Worm (Caenorhabditis elegans) whole organism, young adult: Measurements from ENCODE around the gene C18G1.7.

ENCODE experiments used
- B0336.3 ChIP-seq: fragments of 200-800 bp; sonication (Bioruptor generic); IDR thresholded peaks from 2 replicates; pipeline ENCODE4 v1.3.6; 2022; ENCODE audit warnings: missing genetic modification characterization, missing compliant biosample characterization
- C06A6.2 ChIP-seq: fragments of 200-800 bp; sonication (Bioruptor generic); conservative IDR thresholded peaks from 2 replicates; pipeline ENCODE4 v1.3.6; 2022; ENCODE audit warnings: missing genetic modification characterization, missing compliant biosample characterization
- C17E4.6 ChIP-seq: fragments of 200-800 bp; sonication (Bioruptor generic); IDR thresholded peaks from 2 replicates; pipeline ENCODE4 v1.3.6; 2022; ENCODE audit warnings: missing genetic modification reagents, missing genetic modification characterization, missing compliant biosample characterization
- D2030.7 ChIP-seq: fragments of 200-800 bp; sonication (Bioruptor generic); IDR thresholded peaks from 2 replicates; pipeline ENCODE4 v1.3.6; 2022; ENCODE audit warnings: missing genetic modification reagents, missing genetic modification characterization, missing compliant biosample characterization
- F33H1.4 ChIP-seq: fragments of 200-800 bp; sonication (Bioruptor generic); IDR thresholded peaks from 2 replicates; pipeline ENCODE4 v1.3.6; 2022; ENCODE audit warnings: missing genetic modification reagents, missing genetic modification characterization, missing compliant biosample characterization
- F37B4.10 ChIP-seq: fragments of 200-800 bp; sonication (Bioruptor generic); IDR thresholded peaks from 2 replicates; pipeline ENCODE4 v1.3.6; 2022; ENCODE audit warnings: missing genetic modification characterization, missing compliant biosample characterization
- F55B11.4 ChIP-seq: sonication (generic microtip); optimal IDR thresholded peaks from 2 replicates; lab custom pipeline; 2016; ENCODE audit warnings: missing compliant biosample characterization, missing genetic modification characterization, borderline replicate concordance; ENCODE audit not compliant: insufficient read depth
- Y53G8AR.9 ChIP-seq: fragments of 200-800 bp; sonication (Bioruptor generic); conservative IDR thresholded peaks from 2 replicates; pipeline ENCODE4 v1.3.6; 2022; ENCODE audit warnings: missing genetic modification reagents, missing genetic modification characterization, missing compliant biosample characterization
- Y56A3A.18 ChIP-seq: fragments of 200-800 bp; sonication (Bioruptor generic); IDR thresholded peaks from 2 replicates; pipeline ENCODE4 v1.3.6; 2022; ENCODE audit warnings: missing genetic modification reagents, missing genetic modification characterization, missing compliant biosample characterization
- Y67H2A.10 ChIP-seq: fragments of 200-800 bp; sonication (Bioruptor generic); conservative IDR thresholded peaks from 2 replicates; pipeline ENCODE4 v1.3.6; 2022; ENCODE audit warnings: missing genetic modification reagents, missing genetic modification characterization, missing compliant biosample characterization
- Y95B8A.8 ChIP-seq: fragments of 200-800 bp; sonication (Bioruptor generic); IDR thresholded peaks from 2 replicates; pipeline ENCODE4 v1.3.6; 2022; ENCODE audit warnings: missing genetic modification reagents, missing genetic modification characterization, missing compliant biosample characterization
- ZK185.1 ChIP-seq: sonication (generic microtip); optimal IDR thresholded peaks from 2 replicates; lab custom pipeline; 2016; ENCODE audit warnings: mild to moderate bottlenecking, missing genetic modification characterization, missing compliant biosample characterization; ENCODE audit not compliant: poor library complexity, severe bottlenecking
- aptf-3 ChIP-seq: fragments of 200-800 bp; sonication (Bioruptor generic); IDR thresholded peaks from 2 replicates; pipeline ENCODE4 v1.3.6; 2022; ENCODE audit warnings: missing genetic modification characterization, missing compliant biosample characterization
- attf-5 ChIP-seq: fragments of 200-800 bp; sonication (Bioruptor generic); optimal IDR thresholded peaks from 2 replicates; lab custom pipeline; 2018; ENCODE audit warnings: mild to moderate bottlenecking, missing genetic modification characterization, missing compliant biosample characterization
- cebp-1 ChIP-seq, 2 experiments: fragments of 200-800 bp in 1 of 2; sonication (Bioruptor generic) in 1 of 2; sonication (generic microtip) in 1 of 2; IDR thresholded peaks in 1 of 2; optimal IDR thresholded peaks in 1 of 2; 2 replicates each; pipeline versions ENCODE4 v1.3.6 to Lab custom; 2017 to 2022; ENCODE audit warnings: missing compliant biosample characterization in 2 of 2, missing genetic modification characterization in 2 of 2, mild to moderate bottlenecking in 1 of 2, missing genetic modification reagents in 1 of 2, moderate library complexity in 1 of 2
- cebp-2 ChIP-seq: fragments of 200-800 bp; sonication (Bioruptor generic); IDR thresholded peaks from 2 replicates; pipeline ENCODE4 v1.3.6; 2022; ENCODE audit warnings: missing genetic modification characterization, missing compliant biosample characterization
- dpl-1 ChIP-seq: fragments of 150-350 bp; optimal IDR thresholded peaks from 2 replicates; lab custom pipeline; 2014; ENCODE audit warnings: missing biosample characterization, missing genetic modification reagents, missing genetic modification characterization
- egl-18 ChIP-seq: fragments of 200-800 bp; sonication (Bioruptor generic); IDR thresholded peaks from 2 replicates; pipeline ENCODE4 v1.3.6; 2022; ENCODE audit warnings: missing genetic modification reagents, missing genetic modification characterization, missing compliant biosample characterization
- egrh-3 ChIP-seq: fragments of 200-800 bp; sonication (Bioruptor generic); IDR thresholded peaks from 2 replicates; pipeline ENCODE4 v1.3.6; 2022; ENCODE audit warnings: missing genetic modification reagents, missing genetic modification characterization, missing compliant biosample characterization
- him-1 ChIP-seq: sonication (generic microtip); optimal IDR thresholded peaks from 2 replicates; lab custom pipeline; 2016; ENCODE audit warnings: missing genotype, missing genetic modification reagents, missing genetic modification characterization, missing compliant biosample characterization
- hlh-26 ChIP-seq: fragments of 200-800 bp; sonication (Bioruptor generic); conservative IDR thresholded peaks from 2 replicates; pipeline ENCODE4 v1.3.6; 2022; ENCODE audit warnings: missing genetic modification reagents, missing genetic modification characterization, missing compliant biosample characterization
- hmg-1.2 ChIP-seq: fragments of 200-800 bp; sonication (Bioruptor generic); IDR thresholded peaks from 2 replicates; pipeline ENCODE4 v1.3.6; 2022; ENCODE audit warnings: missing genetic modification reagents, missing genetic modification characterization, missing compliant biosample characterization
- hmg-20 ChIP-seq: fragments of 200-800 bp; sonication (Bioruptor generic); IDR thresholded peaks from 2 replicates; pipeline ENCODE4 v1.3.6; 2022; ENCODE audit warnings: missing genetic modification reagents, missing genetic modification characterization, missing compliant biosample characterization
- hrde-1 ChIP-seq: sonication (generic microtip); optimal IDR thresholded peaks from 2 replicates; lab custom pipeline; 2016; ENCODE audit warnings: missing genetic modification characterization, mild to moderate bottlenecking, missing compliant biosample characterization, moderate library complexity, missing genotype, missing genetic modification reagents, borderline replicate concordance
- hsf-1 ChIP-seq: fragments of 200-800 bp; sonication (Bioruptor generic); IDR thresholded peaks from 2 replicates; pipeline ENCODE4 v1.3.6; 2022; ENCODE audit warnings: missing genetic modification reagents, missing genetic modification characterization, missing compliant biosample characterization
- lin-26 ChIP-seq: fragments of 200-800 bp; sonication (Bioruptor generic); IDR thresholded peaks from 2 replicates; pipeline ENCODE4 v1.3.6; 2022; ENCODE audit warnings: missing genetic modification reagents, missing genetic modification characterization, missing compliant biosample characterization
- lin-40 ChIP-seq: sonication (generic microtip); optimal IDR thresholded peaks from 2 replicates; lab custom pipeline; 2016; ENCODE audit warnings: missing genetic modification characterization, mild to moderate bottlenecking, missing compliant biosample characterization, missing genotype, missing genetic modification reagents
- lin-54 ChIP-seq: fragments of 200-800 bp; sonication (Bioruptor generic); optimal IDR thresholded peaks from 2 replicates; lab custom pipeline; 2018; ENCODE audit warnings: mild to moderate bottlenecking, missing genetic modification characterization, missing compliant biosample characterization
- lsl-1 ChIP-seq: fragments of 200-800 bp; sonication (Bioruptor generic); optimal IDR thresholded peaks from 2 replicates; lab custom pipeline; 2018; ENCODE audit warnings: mild to moderate bottlenecking, missing genetic modification characterization, moderate library complexity, missing compliant biosample characterization
- madf-8 ChIP-seq: fragments of 200-800 bp; sonication (Bioruptor generic); conservative IDR thresholded peaks from 2 replicates; pipeline ENCODE4 v1.3.6; 2022; ENCODE audit warnings: missing genetic modification reagents, missing genetic modification characterization, missing compliant biosample characterization
- mel-28 ChIP-seq: sonication (generic microtip); optimal IDR thresholded peaks from 2 replicates; lab custom pipeline; 2016; ENCODE audit warnings: borderline replicate concordance, mild to moderate bottlenecking, missing genetic modification characterization, missing compliant biosample characterization
- mes-4 ChIP-seq: sonication (generic microtip); optimal IDR thresholded peaks from 2 replicates; lab custom pipeline; 2016; ENCODE audit warnings: missing genotype, missing genetic modification characterization, missing compliant biosample characterization
- mxl-1 ChIP-seq: sonication (generic microtip); optimal IDR thresholded peaks from 2 replicates; lab custom pipeline; 2016; ENCODE audit warnings: missing genetic modification characterization, missing compliant biosample characterization
- nhr-120 ChIP-seq: fragments of 200-800 bp; sonication (Bioruptor generic); IDR thresholded peaks from 2 replicates; pipeline ENCODE4 v1.3.6; 2022; ENCODE audit warnings: missing genetic modification characterization, missing compliant biosample characterization
- rec-8 ChIP-seq, 2 experiments: sonication (generic microtip); optimal IDR thresholded peaks; 2 replicates each; lab custom pipeline; 2016; ENCODE audit warnings: mild to moderate bottlenecking in 2 of 2, missing genetic modification characterization in 2 of 2, missing genetic modification reagents in 2 of 2, missing genotype in 2 of 2, missing biosample characterization in 1 of 2, missing compliant biosample characterization in 1 of 2, moderate library complexity in 1 of 2
- repo-1 ChIP-seq: sonication (generic microtip); optimal IDR thresholded peaks from 2 replicates; lab custom pipeline; 2017; ENCODE audit warnings: mild to moderate bottlenecking, missing genetic modification characterization, missing compliant biosample characterization
- snpc-1.1 ChIP-seq: sonication (generic microtip); optimal IDR thresholded peaks from 2 replicates; lab custom pipeline; 2017; ENCODE audit warnings: missing genetic modification characterization, mild to moderate bottlenecking, missing compliant biosample characterization, antibody characterized with exemption, moderate library complexity, missing genotype, missing genetic modification reagents; ENCODE audit not compliant: insufficient read depth
- snpc-4 ChIP-seq, 5 experiments: fragments of 150-350 bp in 1 of 5; sonication (generic microtip) in 4 of 5; optimal IDR thresholded peaks; 2 replicates each; lab custom pipeline; 2014 to 2018; ENCODE audit warnings: missing genetic modification characterization in 5 of 5, missing biosample characterization in 3 of 5, antibody characterized with exemption in 2 of 5, mild to moderate bottlenecking in 2 of 5, missing compliant biosample characterization in 2 of 5, missing genotype in 2 of 5, moderate library complexity in 2 of 5, missing genetic modification reagents in 1 of 5
- somi-1 ChIP-seq: fragments of 200-800 bp; sonication (Bioruptor generic); optimal IDR thresholded peaks from 2 replicates; lab custom pipeline; 2018; ENCODE audit warnings: mild to moderate bottlenecking, missing genetic modification characterization, missing compliant biosample characterization
- tbp1 ChIP-seq: fragments of 200-800 bp; sonication (Bioruptor generic); optimal IDR thresholded peaks from 2 replicates; lab custom pipeline; 2018; ENCODE audit warnings: mild to moderate bottlenecking, missing genetic modification characterization, missing compliant biosample characterization
- ztf-22 ChIP-seq: fragments of 200-800 bp; sonication (Bioruptor generic); optimal IDR thresholded peaks from 2 replicates; lab custom pipeline; 2018; ENCODE audit warnings: mild to moderate bottlenecking, missing genetic modification characterization, moderate library complexity, missing compliant biosample characterization
- ztf-3 ChIP-seq: fragments of 200-800 bp; sonication (Bioruptor generic); optimal IDR thresholded peaks from 2 replicates; lab custom pipeline; 2018; ENCODE audit warnings: mild to moderate bottlenecking, missing genetic modification characterization, missing compliant biosample characterization
- ztf-6 ChIP-seq: fragments of 200-800 bp; sonication (Bioruptor generic); IDR thresholded peaks from 2 replicates; pipeline ENCODE4 v1.3.6; 2022; ENCODE audit warnings: missing genetic modification reagents, missing genetic modification characterization, missing compliant biosample characterization

Gene C18G1.7

DNA sequence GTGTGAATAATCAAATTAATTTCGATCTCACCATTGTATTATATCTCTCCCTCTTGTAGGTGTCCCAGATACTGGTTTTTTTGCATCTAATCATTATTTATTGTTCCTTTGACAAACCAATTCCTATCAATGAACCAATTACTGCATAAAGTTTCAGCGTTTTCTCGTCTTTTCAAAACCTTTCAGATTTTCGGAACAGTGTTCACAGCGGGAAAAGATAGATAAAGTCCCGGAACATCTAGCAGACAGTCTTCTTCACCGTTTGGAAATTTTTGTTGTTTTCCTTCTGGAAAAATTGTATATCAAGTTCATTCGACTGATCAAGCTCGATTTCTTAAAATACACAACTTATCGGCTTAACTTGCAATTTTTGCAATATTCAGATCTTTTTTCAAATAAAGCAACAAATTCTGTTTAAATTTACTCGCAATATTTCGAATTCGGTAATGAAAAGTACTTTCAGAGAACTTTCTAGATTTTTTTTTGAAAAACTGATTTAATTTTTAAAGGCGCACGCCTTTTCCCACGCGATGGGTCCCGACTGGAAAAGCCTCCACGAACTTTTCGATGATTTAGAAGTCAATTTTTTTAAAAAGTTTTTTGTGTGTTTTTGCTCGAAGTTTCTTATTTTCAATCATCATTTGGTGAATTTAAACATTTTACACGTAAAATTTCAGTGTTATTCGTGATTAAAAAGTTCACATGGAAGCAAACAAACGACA is 10.1 kb downstream of the C18G1.7 start, which contains the start of gene pgl-3 (continued):
- TF ChIP-seq attf-5 (GFP tag; lab: Kevin White, UChicago) (no peak), hmg-1.2 (GFP tag; lab: Robert Waterston, UW) (peak; percentile 34), C17E4.6 (GFP tag; lab: Robert Waterston, UW) (peak; percentile 72), Y95B8A.8 (GFP tag; lab: Robert Waterston, UW) (peak; percentile 90; the same call in 1 of the 2 replicates), nhr-120 (GFP tag; lab: Robert Waterston, UW) (no peak), Y67H2A.10 (no peak), tbp1 (GFP tag; lab: Kevin White, UChicago) (peak; percentile 13), repo-1 (no peak), F55B11.4 (tag; lab: Kevin White, UChicago) (no peak), snpc-1.1 (tag; lab: Kevin White, UChicago) (peak; percentile 18), hrde-1 (tag; lab: Kevin White, UChicago) (peak; percentile 88), rec-8 (tag; optimal IDR thresholded peaks at IDR 0.05; lab: Kevin White, UChicago) (no peak), lin-40 (tag; lab: Kevin White, UChicago) (no peak), ztf-3 (GFP tag; lab: Kevin White, UChicago) (no peak), F33H1.4 (GFP tag; lab: Robert Waterston, UW) (peak; percentile 72), cebp-2 (GFP tag; lab: Robert Waterston, UW) (no peak), lsl-1 (peak; percentile 41), B0336.3 (GFP tag; lab: Robert Waterston, UW) (peak; percentile 48; the same call in 1 of the 2 replicates), snpc-4 (GFP tag; optimal IDR thresholded peaks at IDR 0.05; lab: Kevin White, UChicago) (peak; percentile 24), snpc-4 (tag; optimal IDR thresholded peaks at IDR 0.05; lab: Kevin White, UChicago) (no peak), F37B4.10 (GFP tag; lab: Robert Waterston, UW) (0 out of 2 replicates have a peak, but pooled peaks have one; percentile 19), dpl-1 (GFP tag; lab: Kevin White, UChicago) (peak; percentile 22), lin-54 (peak; percentile 52), mxl-1 (tag; lab: Kevin White, UChicago) (no peak), cebp-1 (GFP tag; IDR thresholded peaks at IDR 0.05; lab: Robert Waterston, UW) (no peak), cebp-1 (tag; optimal IDR thresholded peaks at IDR 0.05; lab: Kevin White, UChicago) (peak; percentile 31), C06A6.2 (GFP tag; lab: Robert Waterston, UW) (no peak), D2030.7 (GFP tag; lab: Robert Waterston, UW) (peak; percentile 77), hsf-1 (GFP tag; lab: Robert Waterston, UW) (peak; percentile 83), somi-1 (GFP tag; lab: Kevin White, UChicago) (no peak), Y56A3A.18 (GFP tag; lab: Robert Waterston, UW) (peak; percentile 42; the same call in 1 of the 2 replicates), lin-26 (GFP tag; lab: Robert Waterston, UW) (peak; percentile 60; the same call in 1 of the 2 replicates), Y53G8AR.9 (GFP tag; lab: Robert Waterston, UW) (peak; percentile 76; the same call in 1 of the 2 replicates), him-1 (tag; lab: Kevin White, UChicago) (peak; percentile 46), mes-4 (tag; lab: Kevin White, UChicago) (no peak)
- TF ChIP-seq, all 124 proteins: peak for 36

DNA sequence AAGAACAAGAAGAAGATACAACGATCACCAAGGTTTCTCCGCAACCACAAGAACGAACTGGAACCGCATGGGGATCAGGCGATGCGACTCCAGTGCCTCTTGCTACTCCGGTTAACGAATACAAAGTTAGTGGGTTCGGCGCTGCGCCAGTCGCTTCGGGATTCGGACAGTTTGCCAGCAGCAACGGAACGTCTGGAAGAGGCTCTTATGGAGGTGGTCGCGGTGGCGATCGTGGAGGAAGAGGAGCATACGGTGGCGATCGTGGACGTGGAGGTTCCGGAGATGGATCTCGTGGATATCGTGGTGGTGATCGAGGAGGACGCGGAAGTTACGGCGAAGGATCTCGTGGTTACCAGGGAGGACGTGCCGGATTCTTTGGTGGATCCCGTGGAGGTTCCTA is 12.7 kb downstream of the C18G1.7 start:
- TF ChIP-seq somi-1 (GFP tag; lab: Kevin White, UChicago) (no peak), egl-18 (GFP tag; lab: Robert Waterston, UW) (no peak), ztf-22 (GFP tag; lab: Kevin White, UChicago) (no peak), tbp1 (GFP tag; lab: Kevin White, UChicago) (no peak), hmg-20 (0 out of 2 replicates have a peak, but pooled peaks have one; percentile 14), F37B4.10 (GFP tag; lab: Robert Waterston, UW) (no peak), madf-8 (GFP tag; lab: Robert Waterston, UW) (no peak), snpc-1.1 (tag; lab: Kevin White, UChicago) (no peak), ZK185.1 (tag; lab: Kevin White, UChicago) (no peak), hlh-26 (no peak), aptf-3 (GFP tag; lab: Robert Waterston, UW) (no peak), cebp-2 (GFP tag; lab: Robert Waterston, UW) (no peak), ztf-6 (GFP tag; lab: Robert Waterston, UW) (no peak), Y53G8AR.9 (GFP tag; lab: Robert Waterston, UW) (0 out of 2 replicates have a peak, but pooled peaks have one; percentile 56), egrh-3 (peak; percentile 39; the same call in 1 of the 2 replicates), mel-28 (tag; lab: Kevin White, UChicago) (no peak)
